Fruit fly (Drosophila melanogaster): ENCODE data around the gene CG15386.
A peak's percentile ranks its signal among the peaks of the same experiment; 100 is the strongest.

Gene CG15386

dm6 chr2L:2182735-2183340 lies 34.2 kb downstream of the CG15386 start (continued):
- TF ChIP-seq CG17802 (tag; optimal IDR thresholded peaks at IDR 0.05) (no peak), NfI (GFP tag; optimal IDR thresholded peaks at IDR 0.05) (no peak), CG1792 (GFP tag; optimal IDR thresholded peaks at IDR 0.05) (no peak), fd96Cb (tag; optimal IDR thresholded peaks at IDR 0.05) (peak; percentile 71), dpn (GFP tag; optimal IDR thresholded peaks at IDR 0.05) (peak; percentile 23 to 52), yki (optimal IDR thresholded peaks at IDR 0.05) (no peak), Usf (GFP tag; optimal IDR thresholded peaks at IDR 0.05) (peak; percentile 81), Vsx1 (GFP tag; optimal IDR thresholded peaks at IDR 0.05) (no peak), CG2120 (GFP tag; optimal IDR thresholded peaks at IDR 0.05) (no peak), lola (GFP tag; optimal IDR thresholded peaks at IDR 0.05) (peak in 1 of 3 experiments; percentile 92), lov (optimal IDR thresholded peaks at IDR 0.05) (no peak), lov (GFP tag; IDR thresholded peaks at IDR 0.05) (peak; percentile 73; the same call in 1 of the 3 replicates), CG2875 (GFP tag; optimal IDR thresholded peaks at IDR 0.05) (peak; percentile 61), CG8388 (GFP tag; optimal IDR thresholded peaks at IDR 0.05) (peak; percentile 54), Sin3A (optimal IDR thresholded peaks at IDR 0.05) (no peak), CG14050 (GFP tag; IDR thresholded peaks at IDR 0.05) (no peak), dm (GFP tag; optimal IDR thresholded peaks at IDR 0.05) (peak; percentile 19), CG34376 (GFP tag; optimal IDR thresholded peaks at IDR 0.05) (no peak), HmgZ (tag; optimal IDR thresholded peaks at IDR 0.05) (no peak), Hr78 (GFP tag; optimal IDR thresholded peaks at IDR 0.05) (no peak), Opbp (GFP tag; IDR thresholded peaks at IDR 0.05; ENCODE audit: partially characterized antibody) (no peak), tio (GFP tag; optimal IDR thresholded peaks at IDR 0.05) (peak; percentile 32), CG11723 (GFP tag; optimal IDR thresholded peaks at IDR 0.05) (peak; percentile 20), CG8944 (GFP tag; optimal IDR thresholded peaks at IDR 0.05) (peak; percentile 64), cg (GFP tag; optimal IDR thresholded peaks at IDR 0.05) (no peak), CG13296 (GFP tag; optimal IDR thresholded peaks at IDR 0.05) (no peak), ham (GFP tag; IDR thresholded peaks at IDR 0.05) (no peak), CG18476 (GFP tag; optimal IDR thresholded peaks at IDR 0.05) (peak; percentile 12), Bteb2 (GFP tag; optimal IDR thresholded peaks at IDR 0.05) (no peak), stwl (tag; optimal IDR thresholded peaks at IDR 0.05) (peak; percentile 57), CG7556 (GFP tag; optimal IDR thresholded peaks at IDR 0.05) (peak; percentile 64), Atf-2 (GFP tag; optimal IDR thresholded peaks at IDR 0.05) (peak; percentile 56), CG10431 (GFP tag; optimal IDR thresholded peaks at IDR 0.05) (no peak), gce (GFP tag; IDR thresholded peaks at IDR 0.05) (no peak), br (optimal IDR thresholded peaks at IDR 0.05) (no peak), fu2 (GFP tag; optimal IDR thresholded peaks at IDR 0.05) (no peak), zfh2 (GFP tag; optimal IDR thresholded peaks at IDR 0.05) (no peak), GATAe (GFP tag; conservative IDR thresholded peaks at IDR 0.05) (no peak), bbx (GFP tag; IDR thresholded peaks at IDR 0.05; ENCODE audit: partially characterized antibody) (no peak), CG4404 (GFP tag; IDR thresholded peaks at IDR 0.05) (peak; percentile 92), sna (GFP tag; IDR thresholded peaks at IDR 0.05; ENCODE audit: partially characterized antibody) (no peak), NK7.1 (GFP tag; optimal IDR thresholded peaks at IDR 0.05) (peak; percentile 31), CG11560 (tag; IDR thresholded peaks at IDR 0.05) (no peak), Ada2b (GFP tag; IDR thresholded peaks at IDR 0.05) (peak; percentile 18; the same call in 1 of the 2 replicates), CG11398 (GFP tag; optimal IDR thresholded peaks at IDR 0.05) (peak; percentile 64), CG3407 (GFP tag; optimal IDR thresholded peaks at IDR 0.05) (peak; percentile 18), CG32767 (GFP tag; IDR thresholded peaks at IDR 0.05) (peak; percentile 57; the same call in 1 of the 2 replicates), sqz (GFP tag; optimal IDR thresholded peaks at IDR 0.05) (peak; percentile 36), tap (tag; optimal IDR thresholded peaks at IDR 0.05) (no peak), tgo (GFP tag; IDR thresholded peaks at IDR 0.05) (peak; percentile 17; the same call in 1 of the 3 replicates), bowl (GFP tag; IDR thresholded peaks at IDR 0.05) (no peak)

Measured in whole organism, embryonic.